Worm (Caenorhabditis elegans) whole organism, L2 larva: ENCODE results near the gene srh-118.

Experiments
- C34F6.9 ChIP-seq: fragments of 150-350 bp; optimal IDR thresholded peaks from 2 replicates; lab custom pipeline; 2014; ENCODE audit warnings: missing biosample characterization, missing genetic modification characterization
- F13H6.1 ChIP-seq: sonication (generic microtip); optimal IDR thresholded peaks from 2 replicates; lab custom pipeline; 2016; ENCODE audit warnings: missing genetic modification characterization, missing compliant biosample characterization
- R02D3.7 ChIP-seq: fragments of 150-350 bp; optimal IDR thresholded peaks from 2 replicates; lab custom pipeline; 2014; ENCODE audit warnings: missing biosample characterization, missing genetic modification characterization
- Y55F3AM.14 ChIP-seq: fragments of 200-800 bp; sonication (Bioruptor generic); optimal IDR thresholded peaks from 2 replicates; lab custom pipeline; 2018; ENCODE audit warnings: mild to moderate bottlenecking, missing genetic modification characterization, missing compliant biosample characterization
- blmp-1 ChIP-seq: sonication (generic microtip); optimal IDR thresholded peaks from 2 replicates; lab custom pipeline; 2017; ENCODE audit warnings: missing genetic modification characterization, mild to moderate bottlenecking, missing compliant biosample characterization, antibody characterized with exemption, moderate library complexity; ENCODE audit not compliant: insufficient read depth
- ceh-82 ChIP-seq: fragments of 150-350 bp; optimal IDR thresholded peaks from 2 replicates; lab custom pipeline; 2014; ENCODE audit warnings: missing biosample characterization, missing genetic modification characterization
- dmd-4 ChIP-seq: sonication (generic microtip); optimal IDR thresholded peaks from 2 replicates; lab custom pipeline; 2017; ENCODE audit warnings: missing biosample characterization, missing genetic modification characterization
- egl-27 ChIP-seq: sonication (generic microtip); optimal IDR thresholded peaks from 3 replicates; lab custom pipeline; 2017; ENCODE audit warnings: missing biosample characterization, missing genetic modification reagents, missing genetic modification characterization
- elt-1 ChIP-seq: fragments of 150-350 bp; optimal IDR thresholded peaks from 2 replicates; lab custom pipeline; 2014; ENCODE audit warnings: missing biosample characterization, missing genetic modification characterization
- gmeb-1 ChIP-seq: fragments of 150-350 bp; optimal IDR thresholded peaks from 2 replicates; lab custom pipeline; 2014; ENCODE audit warnings: missing biosample characterization, missing genetic modification characterization
- lin-11 ChIP-seq: fragments of 150-350 bp; sonication (generic microtip); optimal IDR thresholded peaks from 2 replicates; lab custom pipeline; 2014; ENCODE audit warnings: missing biosample characterization, missing genetic modification characterization, inconsistent platforms, mixed read lengths
- lin-13 ChIP-seq: fragments of 150-350 bp; optimal IDR thresholded peaks from 2 replicates; lab custom pipeline; 2014; ENCODE audit warnings: missing biosample characterization, missing genetic modification reagents, missing genetic modification characterization
- lin-39 ChIP-seq: fragments of 150-350 bp; optimal IDR thresholded peaks from 2 replicates; lab custom pipeline; 2014; ENCODE audit warnings: missing biosample characterization, missing genetic modification reagents, missing genetic modification characterization
- lsy-2 ChIP-seq, 2 experiments: fragments of 150-350 bp in 1 of 2; sonication (generic microtip) in 1 of 2; optimal IDR thresholded peaks; 2 replicates each; lab custom pipeline; 2014 to 2017; ENCODE audit warnings: missing biosample characterization in 2 of 2, missing genetic modification characterization in 2 of 2
- mab-5 ChIP-seq: fragments of 150-350 bp; optimal IDR thresholded peaks from 2 replicates; lab custom pipeline; 2014; ENCODE audit warnings: missing biosample characterization, missing genetic modification characterization
- nhr-10 ChIP-seq: sonication (generic microtip); optimal IDR thresholded peaks from 2 replicates; lab custom pipeline; 2017; ENCODE audit warnings: missing biosample characterization, missing genetic modification characterization
- nhr-11 ChIP-seq: fragments of 150-350 bp; optimal IDR thresholded peaks from 2 replicates; lab custom pipeline; 2014; ENCODE audit warnings: missing biosample characterization, missing genetic modification characterization
- nhr-12 ChIP-seq: fragments of 150-350 bp; optimal IDR thresholded peaks from 2 replicates; lab custom pipeline; 2014; ENCODE audit warnings: missing biosample characterization, missing genetic modification characterization
- nhr-129 ChIP-seq: fragments of 150-350 bp; optimal IDR thresholded peaks from 2 replicates; lab custom pipeline; 2014; ENCODE audit warnings: missing biosample characterization, missing genetic modification characterization
- nhr-21 ChIP-seq: fragments of 150-350 bp; optimal IDR thresholded peaks from 2 replicates; lab custom pipeline; 2014; ENCODE audit warnings: missing biosample characterization, missing genetic modification characterization
- nhr-23 ChIP-seq: fragments of 150-350 bp; optimal IDR thresholded peaks from 2 replicates; lab custom pipeline; 2014; ENCODE audit warnings: missing biosample characterization, missing genetic modification reagents, missing genetic modification characterization
- nhr-25 ChIP-seq: fragments of 150-350 bp; sonication (generic microtip); optimal IDR thresholded peaks from 3 replicates; lab custom pipeline; 2014; ENCODE audit warnings: missing biosample characterization, missing genetic modification characterization
- nhr-6 ChIP-seq: fragments of 150-350 bp; optimal IDR thresholded peaks from 2 replicates; lab custom pipeline; 2014; ENCODE audit warnings: missing biosample characterization, missing genetic modification characterization
- nhr-77 ChIP-seq: fragments of 150-350 bp; optimal IDR thresholded peaks from 2 replicates; lab custom pipeline; 2014; ENCODE audit warnings: missing biosample characterization, missing genetic modification characterization
- peb-1 ChIP-seq: fragments of 150-350 bp; optimal IDR thresholded peaks from 2 replicates; lab custom pipeline; 2014; ENCODE audit warnings: missing biosample characterization, missing genetic modification characterization
- sem-4 ChIP-seq: fragments of 150-350 bp; optimal IDR thresholded peaks from 2 replicates; lab custom pipeline; 2014; ENCODE audit warnings: missing biosample characterization, missing genetic modification reagents, missing genetic modification characterization
- sma-9 ChIP-seq, 2 experiments: fragments of 150-350 bp in 1 of 2; sonication (generic microtip) in 1 of 2; optimal IDR thresholded peaks; 2 replicates each; lab custom pipeline; 2014 to 2016; ENCODE audit warnings: missing genetic modification characterization in 2 of 2, mild to moderate bottlenecking in 1 of 2, missing biosample characterization in 1 of 2, missing compliant biosample characterization in 1 of 2, missing genetic modification reagents in 1 of 2, moderate library complexity in 1 of 2
- snpc-4 ChIP-seq: fragments of 150-350 bp; optimal IDR thresholded peaks from 2 replicates; lab custom pipeline; 2014; ENCODE audit warnings: missing biosample characterization, missing genetic modification characterization
- unc-39 ChIP-seq: fragments of 150-350 bp; optimal IDR thresholded peaks from 2 replicates; lab custom pipeline; 2014; ENCODE audit warnings: missing biosample characterization, missing genetic modification characterization
- unc-62 ChIP-seq: fragments of 150-350 bp; optimal IDR thresholded peaks from 2 replicates; lab custom pipeline; 2014; ENCODE audit warnings: missing biosample characterization, missing genetic modification reagents, missing genetic modification characterization
- ztf-11 ChIP-seq: sonication (generic microtip); optimal IDR thresholded peaks from 2 replicates; lab custom pipeline; 2017; ENCODE audit warnings: missing biosample characterization, missing genetic modification characterization

The srh-118 gene

ce11 chrV:17493732-17494131 is 2.2 kb downstream of the srh-118 start, which contains the start of gene fbxa-102:
TSS of gene fbxa-102 (minus strand) at chrV:17493832.
- no peak for TF ChIP-seq lsy-2 (tag; optimal IDR thresholded peaks at IDR 0.05; lab: Kevin White, UChicago)
- no peak for TF ChIP-seq blmp-1 (tag; lab: Kevin White, UChicago)
- TF ChIP-seq sem-4 (tag; lab: Kevin White, UChicago): no peak
- TF ChIP-seq F13H6.1 (tag; lab: Kevin White, UChicago): no peak
- no peak for TF ChIP-seq egl-27 (tag; lab: Kevin White, UChicago)
- no peak for TF ChIP-seq nhr-6
- TF ChIP-seq nhr-12 (tag; lab: Kevin White, UChicago): no peak
- no peak for TF ChIP-seq dmd-4 (tag; lab: Kevin White, UChicago)
- TF ChIP-seq, all 48 proteins: peak for 0

ce11 chrV:17486034-17486433 is 9.9 kb downstream of the srh-118 start, which contains the start of gene scl-24:
TSS of gene scl-24 (plus strand) at chrV:17486334.
- TF ChIP-seq elt-1 (tag; lab: Kevin White, UChicago): no peak
- no peak for TF ChIP-seq unc-39
- TF ChIP-seq nhr-23 (tag; lab: Kevin White, UChicago): no peak
- TF ChIP-seq egl-27 (tag; lab: Kevin White, UChicago): no peak
- TF ChIP-seq lin-11 (tag; lab: Kevin White, UChicago): no peak
- no peak for TF ChIP-seq nhr-25 (tag; lab: Kevin White, UChicago)
- TF ChIP-seq nhr-11 (tag; lab: Kevin White, UChicago): no peak
- TF ChIP-seq R02D3.7 (tag; lab: Kevin White, UChicago): no peak
- no peak for TF ChIP-seq nhr-129 (tag; lab: Kevin White, UChicago)
- TF ChIP-seq lin-39 (tag; lab: Kevin White, UChicago): no peak
- TF ChIP-seq blmp-1 (tag; lab: Kevin White, UChicago): no peak
- TF ChIP-seq mab-5 (tag; lab: Kevin White, UChicago): no peak
- TF ChIP-seq ceh-82 (tag; lab: Kevin White, UChicago): no peak
- no peak for TF ChIP-seq nhr-12 (tag; lab: Kevin White, UChicago)
- TF ChIP-seq nhr-77 (tag; lab: Kevin White, UChicago): no peak

- no peak for TF ChIP-seq Y55F3AM.14 (GFP tag; lab: Kevin White, UChicago)
- TF ChIP-seq snpc-4 (tag; lab: Kevin White, UChicago): no peak
- no peak for TF ChIP-seq mab-5 (tag; lab: Kevin White, UChicago)
- TF ChIP-seq C34F6.9 (tag; lab: Kevin White, UChicago): no peak
- no peak for TF ChIP-seq unc-62 (GFP tag; lab: Kevin White, UChicago)
- no peak for TF ChIP-seq nhr-25 (tag; lab: Kevin White, UChicago)
- no peak for TF ChIP-seq peb-1 (tag; lab: Kevin White, UChicago)
- no peak for TF ChIP-seq lin-11 (tag; lab: Kevin White, UChicago)
- no peak for TF ChIP-seq gmeb-1 (tag; lab: Kevin White, UChicago)
- TF ChIP-seq blmp-1 (tag; lab: Kevin White, UChicago): no peak
- TF ChIP-seq nhr-6: no peak
- TF ChIP-seq ceh-82 (tag; lab: Kevin White, UChicago): no peak
Measured at ce11 chrV:17485078-17485477, 10.9 kb downstream of the srh-118 start, which contains the start of gene srh-111. TSS of gene srh-111 (minus strand) at chrV:17485178.

- no peak for TF ChIP-seq ztf-11 (tag; lab: Kevin White, UChicago)
- TF ChIP-seq snpc-4 (tag; lab: Kevin White, UChicago): no peak
- TF ChIP-seq blmp-1 (tag; lab: Kevin White, UChicago): no peak
- TF ChIP-seq dmd-4 (tag; lab: Kevin White, UChicago): no peak
- no peak for TF ChIP-seq nhr-21 (tag; lab: Kevin White, UChicago)
- no peak for TF ChIP-seq lin-13 (GFP tag; lab: Kevin White, UChicago)
- TF ChIP-seq lin-39 (tag; lab: Kevin White, UChicago): no peak
- TF ChIP-seq egl-27 (tag; lab: Kevin White, UChicago): no peak
Measured at ce11 chrV:17476490-17476889, 19.5 kb downstream of the srh-118 start, which contains the start of gene srbc-61. TSS of gene srbc-61 (plus strand) at chrV:17476790.

ce11 chrV:17473699-17474098 is 22.3 kb downstream of the srh-118 start, which contains the start of gene srh-123:
TSS of gene srh-123 (plus strand) at chrV:17473999.
- TF ChIP-seq sma-9 (GFP tag; optimal IDR thresholded peaks at IDR 0.05; lab: Kevin White, UChicago) (no peak), sma-9 (tag; optimal IDR thresholded peaks at IDR 0.05; lab: Kevin White, UChicago) (no peak), dmd-4 (tag; lab: Kevin White, UChicago) (no peak), nhr-10 (tag; lab: Kevin White, UChicago) (no peak)
- TF ChIP-seq, all 48 proteins: peak for 0
